Fruit fly (Drosophila melanogaster): ENCODE results near the gene Hmgcr.

The Hmgcr gene

DNA sequence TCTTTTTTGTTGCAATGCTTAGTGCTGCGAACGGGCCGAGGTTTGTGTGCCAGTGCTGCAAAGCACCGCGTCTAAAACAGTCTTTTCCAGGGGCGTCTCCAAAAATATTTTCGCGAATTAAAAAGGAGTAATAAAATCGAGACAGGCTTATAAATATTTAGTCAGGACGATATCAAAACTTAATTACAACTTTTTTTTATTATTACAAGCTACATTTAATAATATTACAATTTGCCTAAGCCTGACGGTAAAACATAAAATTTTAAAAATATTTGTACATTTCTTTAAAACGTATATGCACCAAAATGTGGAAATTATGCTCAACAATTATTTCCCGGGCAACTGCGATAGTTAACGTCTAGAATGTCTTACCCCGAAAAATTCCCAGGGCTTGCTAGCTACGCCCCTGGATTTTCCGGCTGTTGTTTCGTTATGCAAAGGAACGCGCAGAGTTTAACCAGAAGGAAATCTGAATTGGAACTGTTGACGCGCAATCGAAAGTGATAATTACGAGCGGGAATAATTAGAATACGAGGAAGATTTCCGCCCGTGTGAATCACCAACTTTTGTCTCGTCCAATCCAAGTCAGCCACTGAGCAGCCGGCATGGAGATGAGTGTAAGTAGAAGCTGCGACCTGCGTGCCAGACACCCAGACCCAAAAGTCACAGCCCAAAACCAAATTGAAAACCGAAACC is 24.9 kb downstream of the Hmgcr start, which contains the start of the genes PTPMT1 and Hrd3 (continued):
- TF ChIP-seq cg (GFP tag; optimal IDR thresholded peaks at IDR 0.05) (no peak), bowl (GFP tag; IDR thresholded peaks at IDR 0.05) (peak; percentile 75; the same call in 1 of the 2 replicates), dati (GFP tag; IDR thresholded peaks at IDR 0.05) (peak; percentile 80), tup (GFP tag; optimal IDR thresholded peaks at IDR 0.05) (peak; percentile 95), bsh (GFP tag; optimal IDR thresholded peaks at IDR 0.05) (peak; percentile 97 to 98), ato (GFP tag; IDR thresholded peaks at IDR 0.05; ENCODE audit: partially characterized antibody) (no peak), hbn (GFP tag; IDR thresholded peaks at IDR 0.05; ENCODE audit: partially characterized antibody) (no peak), CG17328 (GFP tag; IDR thresholded peaks at IDR 0.05) (peak; percentile 94), CG10274 (GFP tag; optimal IDR thresholded peaks at IDR 0.05) (peak; percentile 94), CG17361 (GFP tag; IDR thresholded peaks at IDR 0.05) (peak; percentile 100), CoRest (tag; optimal IDR thresholded peaks at IDR 0.05) (peak; percentile 100), CG16863 (GFP tag; optimal IDR thresholded peaks at IDR 0.05) (peak; percentile 97), lilli (GFP tag; optimal IDR thresholded peaks at IDR 0.05) (peak; percentile 99), NC2α (GFP tag; optimal IDR thresholded peaks at IDR 0.05) (peak; percentile 95), CG9727 (GFP tag; optimal IDR thresholded peaks at IDR 0.05) (peak; percentile 100), Stat92E (GFP tag; optimal IDR thresholded peaks at IDR 0.05) (peak in 1 of 3 experiments; percentile 96), CG10979 (tag; optimal IDR thresholded peaks at IDR 0.05) (peak; percentile 98), dmrt99B (tag; optimal IDR thresholded peaks at IDR 0.05) (peak; percentile 99), gsb (GFP tag; IDR thresholded peaks at IDR 0.05) (peak; percentile 94), D (optimal IDR thresholded peaks at IDR 0.05) (no peak), D (GFP tag; optimal IDR thresholded peaks at IDR 0.05) (peak; percentile 99), gfzf (GFP tag; optimal IDR thresholded peaks at IDR 0.05) (peak; percentile 32), CG1647 (GFP tag; optimal IDR thresholded peaks at IDR 0.05) (peak; percentile 98), wek (GFP tag; optimal IDR thresholded peaks at IDR 0.05) (peak; percentile 84), CG6683 (GFP tag; optimal IDR thresholded peaks at IDR 0.05) (peak; percentile 95), inv (GFP tag; IDR thresholded peaks at IDR 0.05; ENCODE audit: partially characterized antibody) (0 out of 2 replicates have a peak, but pooled peaks have one; percentile 9), MBD-R2 (GFP tag; IDR thresholded peaks at IDR 0.05) (peak; percentile 84), GATAe (GFP tag; conservative IDR thresholded peaks at IDR 0.05) (peak; percentile 88), tgo (GFP tag; IDR thresholded peaks at IDR 0.05) (peak; percentile 96), otp (GFP tag; IDR thresholded peaks at IDR 0.05) (peak; percentile 94; the same call in 2 of the 3 replicates), CG8765 (GFP tag; IDR thresholded peaks at IDR 0.05) (peak; percentile 93), CG14860 (GFP tag; IDR thresholded peaks at IDR 0.05; ENCODE audit: partially characterized antibody) (no peak), knrl (GFP tag; IDR thresholded peaks at IDR 0.05; ENCODE audit: partially characterized antibody) (peak; percentile 41; the same call in 2 of the 3 replicates), tap (tag; optimal IDR thresholded peaks at IDR 0.05) (peak; percentile 96), CG3995 (GFP tag; optimal IDR thresholded peaks at IDR 0.05) (peak; percentile 81), unpg (GFP tag; optimal IDR thresholded peaks at IDR 0.05) (peak; percentile 97), Eip74EF (GFP tag; optimal IDR thresholded peaks at IDR 0.05) (peak in 1 of 2 experiments; percentile 98), Ssrp (tag; optimal IDR thresholded peaks at IDR 0.05) (peak; percentile 99), amos (GFP tag; IDR thresholded peaks at IDR 0.05; ENCODE audit: partially characterized antibody) (peak; percentile 27; the same call in 1 of the 2 replicates), HHEX (GFP tag; optimal IDR thresholded peaks at IDR 0.05) (peak; percentile 99), Hr78 (GFP tag; optimal IDR thresholded peaks at IDR 0.05) (peak in 1 of 2 experiments; percentile 95), caup (GFP tag; optimal IDR thresholded peaks at IDR 0.05; ENCODE audit: severe bottlenecking) (peak; percentile 98), YL-1 (GFP tag; optimal IDR thresholded peaks at IDR 0.05) (peak; percentile 99), Opbp (GFP tag; IDR thresholded peaks at IDR 0.05; ENCODE audit: partially characterized antibody) (no peak), CG11247 (GFP tag; IDR thresholded peaks at IDR 0.05) (peak; percentile 96), z (GFP tag; IDR thresholded peaks at IDR 0.05) (no peak), Kr (GFP tag; optimal IDR thresholded peaks at IDR 0.05) (peak; percentile 84)
